Worm (Caenorhabditis elegans) whole organism, L1 larva: ENCODE results near the gene C04A11.2.

Experiments used
- C04F5.9 ChIP-seq: sonication (generic microtip); optimal IDR thresholded peaks from 2 replicates; lab custom pipeline; 2016; ENCODE audit warnings: missing genetic modification characterization, missing compliant biosample characterization
- C16A3.4 ChIP-seq: fragments of 150-350 bp; optimal IDR thresholded peaks from 2 replicates; lab custom pipeline; 2014; ENCODE audit warnings: missing biosample characterization, missing genetic modification characterization
- C34B4.2 ChIP-seq: sonication (generic microtip); optimal IDR thresholded peaks from 2 replicates; lab custom pipeline; 2017; ENCODE audit warnings: mild to moderate bottlenecking, missing genetic modification characterization, missing compliant biosample characterization
- F16B12.6 ChIP-seq: fragments of 150-350 bp; optimal IDR thresholded peaks from 2 replicates; lab custom pipeline; 2014; ENCODE audit warnings: missing biosample characterization, missing genetic modification characterization
- aly-2 ChIP-seq: fragments of 150-350 bp; optimal IDR thresholded peaks from 2 replicates; lab custom pipeline; 2014; ENCODE audit warnings: missing biosample characterization, missing genetic modification characterization
- ceh-63 ChIP-seq: fragments of 200-800 bp; sonication (Bioruptor generic); optimal IDR thresholded peaks from 2 replicates; lab custom pipeline; 2018; ENCODE audit warnings: mild to moderate bottlenecking, missing genetic modification characterization, missing compliant biosample characterization
- ceh-8 ChIP-seq: fragments of 200-800 bp; sonication (Bioruptor generic); optimal IDR thresholded peaks from 2 replicates; lab custom pipeline; 2018; ENCODE audit warnings: mild to moderate bottlenecking, missing genetic modification characterization, moderate library complexity, missing compliant biosample characterization
- ceh-82 ChIP-seq, 3 experiments: fragments of 150-350 bp in 1 of 3; sonication (generic microtip) in 2 of 3; optimal IDR thresholded peaks; 2 replicates each; lab custom pipeline; 2014 to 2017; ENCODE audit warnings: missing biosample characterization in 3 of 3, missing genetic modification characterization in 3 of 3
- ceh-90 ChIP-seq: sonication (generic microtip); optimal IDR thresholded peaks from 2 replicates; lab custom pipeline; 2016; ENCODE audit warnings: missing genetic modification characterization, missing compliant biosample characterization
- efl-1 ChIP-seq, 4 experiments: fragments of 150-350 bp; optimal IDR thresholded peaks in 3 of 4; peaks in 1 of 4; 1 replicate in 1 of 4; 2 replicates in 3 of 4; lab custom pipeline; 2014; ENCODE audit warnings: missing biosample characterization in 2 of 4, missing genetic modification characterization in 2 of 4, missing genetic modification reagents in 2 of 4
- egl-13 ChIP-seq: sonication (generic microtip); optimal IDR thresholded peaks from 2 replicates; lab custom pipeline; 2016; ENCODE audit warnings: missing genotype, missing genetic modification reagents, missing genetic modification characterization, missing compliant biosample characterization
- egl-27 ChIP-seq, 2 experiments: fragments of 150-350 bp in 1 of 2; sonication (generic microtip); optimal IDR thresholded peaks; 3 replicates each; lab custom pipeline; 2017 to 2018; ENCODE audit warnings: missing biosample characterization in 2 of 2, missing genetic modification characterization in 2 of 2, missing genetic modification reagents in 2 of 2
- elt-2 ChIP-seq: sonication (generic microtip); optimal IDR thresholded peaks from 2 replicates; lab custom pipeline; 2016; ENCODE audit warnings: missing genetic modification characterization, mild to moderate bottlenecking, inconsistent platforms, missing compliant biosample characterization, missing genetic modification reagents
- ets-5 ChIP-seq: fragments of 200-800 bp; sonication (Bioruptor generic); IDR thresholded peaks from 2 replicates; pipeline ENCODE4 v1.3.6; 2022; ENCODE audit warnings: missing genetic modification characterization, missing compliant biosample characterization
- fkh-4 ChIP-seq: sonication (generic microtip); optimal IDR thresholded peaks from 2 replicates; lab custom pipeline; 2016; ENCODE audit warnings: missing compliant biosample characterization, missing genetic modification characterization, borderline replicate concordance
- fos-1 ChIP-seq: fragments of 150-350 bp; optimal IDR thresholded peaks from 2 replicates; lab custom pipeline; 2014; ENCODE audit warnings: missing biosample characterization, missing genetic modification characterization
- hpl-2 ChIP-seq: fragments of 150-350 bp; optimal IDR thresholded peaks from 2 replicates; lab custom pipeline; 2014; ENCODE audit warnings: missing biosample characterization, missing genetic modification reagents, missing genetic modification characterization
- irx-1 ChIP-seq: sonication (generic microtip); optimal IDR thresholded peaks from 2 replicates; lab custom pipeline; 2016; ENCODE audit warnings: missing genetic modification characterization, missing compliant biosample characterization
- lin-13 ChIP-seq: fragments of 150-350 bp; optimal IDR thresholded peaks from 2 replicates; lab custom pipeline; 2014; ENCODE audit warnings: missing biosample characterization, missing genetic modification reagents, missing genetic modification characterization
- lin-14 ChIP-seq: fragments of 200-800 bp; sonication (Bioruptor generic); optimal IDR thresholded peaks from 2 replicates; lab custom pipeline; 2018; ENCODE audit warnings: mild to moderate bottlenecking, missing genetic modification characterization, moderate library complexity, missing compliant biosample characterization
- lin-35 ChIP-seq, 2 experiments: fragments of 150-350 bp; optimal IDR thresholded peaks; 2 replicates each; lab custom pipeline; 2014; ENCODE audit warnings: missing biosample characterization in 2 of 2, missing genetic modification characterization in 2 of 2, missing genetic modification reagents in 2 of 2
- lin-39 ChIP-seq: fragments of 150-350 bp; optimal IDR thresholded peaks from 2 replicates; lab custom pipeline; 2014; ENCODE audit warnings: missing biosample characterization, missing genetic modification reagents, missing genetic modification characterization
- lsy-2 ChIP-seq, 2 experiments: fragments of 150-350 bp; optimal IDR thresholded peaks; 2 replicates each; lab custom pipeline; 2014; ENCODE audit warnings: missing biosample characterization in 2 of 2, missing genetic modification characterization in 2 of 2
- mab-9 ChIP-seq: fragments of 200-800 bp; sonication (Bioruptor generic); IDR thresholded peaks from 2 replicates; pipeline ENCODE4 v1.3.6; 2022; ENCODE audit warnings: missing genetic modification reagents, missing genetic modification characterization, missing compliant biosample characterization
- mdl-1 ChIP-seq, 2 experiments: fragments of 150-350 bp; optimal IDR thresholded peaks; 2 replicates each; lab custom pipeline; 2014 to 2017; ENCODE audit warnings: missing biosample characterization in 2 of 2, missing genetic modification characterization in 2 of 2, inconsistent platforms in 1 of 2
- mef-2 ChIP-seq: fragments of 150-350 bp; optimal IDR thresholded peaks from 2 replicates; lab custom pipeline; 2014; ENCODE audit warnings: missing biosample characterization, missing genetic modification characterization
- mep-1 ChIP-seq: fragments of 150-350 bp; optimal IDR thresholded peaks from 2 replicates; lab custom pipeline; 2014; ENCODE audit warnings: missing biosample characterization, missing genetic modification characterization
- nhr-19 ChIP-seq: fragments of 200-800 bp; sonication (Bioruptor generic); conservative IDR thresholded peaks from 2 replicates; pipeline ENCODE4 v1.3.6; 2022; ENCODE audit warnings: missing genetic modification characterization, missing compliant biosample characterization
- nhr-20 ChIP-seq: sonication (generic microtip); optimal IDR thresholded peaks from 2 replicates; lab custom pipeline; 2016; ENCODE audit warnings: mild to moderate bottlenecking, missing genetic modification characterization, missing compliant biosample characterization
- nhr-47 ChIP-seq: sonication (generic microtip); optimal IDR thresholded peaks from 2 replicates; lab custom pipeline; 2016; ENCODE audit warnings: mild to moderate bottlenecking, missing genetic modification characterization, moderate library complexity, missing compliant biosample characterization
- nhr-71 ChIP-seq: sonication (generic microtip); optimal IDR thresholded peaks from 2 replicates; lab custom pipeline; 2016; ENCODE audit warnings: mild to moderate bottlenecking, missing genetic modification characterization, moderate library complexity, missing compliant biosample characterization
- nhr-76 ChIP-seq: sonication (generic microtip); optimal IDR thresholded peaks from 2 replicates; lab custom pipeline; 2017; ENCODE audit warnings: missing biosample characterization, missing genetic modification characterization
- nhr-77 ChIP-seq: fragments of 150-350 bp; optimal IDR thresholded peaks from 2 replicates; lab custom pipeline; 2014; ENCODE audit warnings: missing biosample characterization, missing genetic modification characterization
- nhr-84 ChIP-seq: sonication (generic microtip); optimal IDR thresholded peaks from 2 replicates; lab custom pipeline; 2017; ENCODE audit warnings: missing biosample characterization, missing genetic modification characterization
- nhr-85 ChIP-seq: sonication (generic microtip); peaks from one replicate; lab custom pipeline; 2016; ENCODE audit warnings: missing genetic modification characterization, inconsistent platforms, missing compliant biosample characterization
- nhr-90 ChIP-seq: sonication (generic microtip); optimal IDR thresholded peaks from 2 replicates; lab custom pipeline; 2016; ENCODE audit warnings: mild to moderate bottlenecking, missing genetic modification characterization, missing compliant biosample characterization; ENCODE audit not compliant: poor library complexity
- pax-3 ChIP-seq: fragments of 200-800 bp; sonication (Bioruptor generic); optimal IDR thresholded peaks from 2 replicates; lab custom pipeline; 2018; ENCODE audit warnings: mild to moderate bottlenecking, missing genetic modification characterization, moderate library complexity, missing compliant biosample characterization
- rnt-1 ChIP-seq: sonication (generic microtip); optimal IDR thresholded peaks from 2 replicates; lab custom pipeline; 2016; ENCODE audit warnings: mild to moderate bottlenecking, missing genetic modification characterization, moderate library complexity, missing compliant biosample characterization
- snpc-4 ChIP-seq: fragments of 150-350 bp; optimal IDR thresholded peaks from 2 replicates; lab custom pipeline; 2014; ENCODE audit warnings: missing biosample characterization, missing genetic modification characterization
- snu-23 ChIP-seq: sonication (generic microtip); optimal IDR thresholded peaks from 2 replicates; lab custom pipeline; 2016; ENCODE audit warnings: missing genetic modification characterization, missing compliant biosample characterization
- sox-4 ChIP-seq: sonication (generic microtip); optimal IDR thresholded peaks from 2 replicates; lab custom pipeline; 2016; ENCODE audit warnings: missing genetic modification characterization, missing compliant biosample characterization
- swsn-7 ChIP-seq: sonication (generic microtip); optimal IDR thresholded peaks from 2 replicates; lab custom pipeline; 2016; ENCODE audit warnings: missing genetic modification characterization, missing compliant biosample characterization
- tbx-2 ChIP-seq: sonication (generic microtip); optimal IDR thresholded peaks from 2 replicates; lab custom pipeline; 2016; ENCODE audit warnings: missing genetic modification characterization, missing compliant biosample characterization
- unc-86 ChIP-seq: sonication (generic microtip); optimal IDR thresholded peaks from 2 replicates; lab custom pipeline; 2016; ENCODE audit warnings: missing genetic modification characterization, missing compliant biosample characterization
- unc-98 ChIP-seq: fragments of 200-800 bp; sonication (Bioruptor generic); IDR thresholded peaks from 2 replicates; pipeline ENCODE4 v1.3.6; 2022; ENCODE audit warnings: missing genetic modification characterization, missing compliant biosample characterization
- vab-15 ChIP-seq: sonication (generic microtip); optimal IDR thresholded peaks from 2 replicates; lab custom pipeline; 2017; ENCODE audit warnings: missing genotype, mild to moderate bottlenecking, missing genetic modification characterization, missing compliant biosample characterization
- zag-1 ChIP-seq: fragments of 150-350 bp; optimal IDR thresholded peaks from 2 replicates; lab custom pipeline; 2014; ENCODE audit warnings: missing biosample characterization, missing genetic modification characterization

Gene C04A11.2

ce11 chrX:13716313-13716712, 47.7 kb upstream of the C04A11.2 start (continued):
- TF ChIP-seq lin-13: no peak
- TF ChIP-seq swsn-7 (tag; lab: Kevin White, UChicago): peak; percentile 36
- no peak for TF ChIP-seq ets-5 (GFP tag; lab: Robert Waterston, UW)
- no peak for TF ChIP-seq ceh-82 (tag; optimal IDR thresholded peaks at IDR 0.05; lab: Kevin White, UChicago)
- TF ChIP-seq mab-9: no peak
- no peak for TF ChIP-seq pax-3 (tag; lab: Kevin White, UChicago)
- peak; percentile 29 for TF ChIP-seq tbx-2
- no peak for TF ChIP-seq efl-1 (optimal IDR thresholded peaks at IDR 0.05; lab: Kevin White, UChicago)
- TF ChIP-seq efl-1 (GFP tag; optimal IDR thresholded peaks at IDR 0.05 in 1 of 2; lab: Kevin White, UChicago): no peak
- no peak for TF ChIP-seq lin-39
- TF ChIP-seq C16A3.4: peak; percentile 36
- no peak for TF ChIP-seq sox-4 (tag; lab: Kevin White, UChicago)
- no peak for TF ChIP-seq nhr-84 (tag; lab: Kevin White, UChicago)
- no peak for TF ChIP-seq fkh-4 (tag; lab: Kevin White, UChicago)
- TF ChIP-seq vab-15 (tag; lab: Kevin White, UChicago): no peak
- TF ChIP-seq unc-98 (GFP tag; lab: Robert Waterston, UW): no peak
- no peak for TF ChIP-seq lin-14 (GFP tag; lab: Kevin White, UChicago)
- TF ChIP-seq nhr-20 (tag; lab: Kevin White, UChicago): peak; percentile 67
- no peak for TF ChIP-seq mep-1 (tag; lab: Kevin White, UChicago)
- no peak for TF ChIP-seq irx-1
- no peak for TF ChIP-seq hpl-2 (GFP tag; lab: Kevin White, UChicago)
- no peak for TF ChIP-seq C34B4.2 (tag; lab: Kevin White, UChicago)
- no peak for TF ChIP-seq ceh-63 (GFP tag; lab: Kevin White, UChicago)
- TF ChIP-seq egl-13: no peak
- TF ChIP-seq egl-27 (tag; optimal IDR thresholded peaks at IDR 0.05; lab: Kevin White, UChicago): no peak
- TF ChIP-seq unc-86 (tag; lab: Kevin White, UChicago): no peak
- no peak for TF ChIP-seq aly-2 (tag; lab: Kevin White, UChicago)
- TF ChIP-seq F16B12.6 (tag; lab: Kevin White, UChicago): no peak
- no peak for TF ChIP-seq ceh-8
- TF ChIP-seq C04F5.9 (tag; lab: Kevin White, UChicago): no peak
- peak; percentile 14 for TF ChIP-seq snpc-4 (tag; lab: Kevin White, UChicago)
- no peak for TF ChIP-seq fos-1 (tag; lab: Kevin White, UChicago)
- TF ChIP-seq nhr-90: peak; percentile 51
- TF ChIP-seq ceh-90 (tag; lab: Kevin White, UChicago): no peak
- no peak for TF ChIP-seq mef-2 (tag; lab: Kevin White, UChicago)
- TF ChIP-seq mdl-1 (tag; optimal IDR thresholded peaks at IDR 0.05; lab: Kevin White, UChicago): peak in 1 of 2 experiments; percentile 41
- TF ChIP-seq zag-1: no peak

- TF ChIP-seq tbx-2 (peak; percentile 9), nhr-85 (peak; percentile 60), rnt-1 (tag; lab: Kevin White, UChicago) (peak; percentile 41), mdl-1 (tag; optimal IDR thresholded peaks at IDR 0.05; lab: Kevin White, UChicago) (peak in 1 of 2 experiments; percentile 37), nhr-77 (no peak), ceh-82 (tag; optimal IDR thresholded peaks at IDR 0.05; lab: Kevin White, UChicago) (no peak), nhr-76 (tag; lab: Kevin White, UChicago) (no peak), nhr-19 (GFP tag; lab: Robert Waterston, UW) (peak; percentile 62), lin-35 (GFP tag; optimal IDR thresholded peaks at IDR 0.05; lab: Kevin White, UChicago) (peak in 1 of 2 experiments; percentile 51), aly-2 (tag; lab: Kevin White, UChicago) (no peak), lsy-2 (tag; optimal IDR thresholded peaks at IDR 0.05; lab: Kevin White, UChicago) (peak in 1 of 2 experiments; percentile 14), snu-23 (GFP tag; lab: Kevin White, UChicago) (peak; percentile 32), nhr-20 (tag; lab: Kevin White, UChicago) (peak; percentile 56), elt-2 (tag; lab: Kevin White, UChicago) (peak; percentile 33), efl-1 (optimal IDR thresholded peaks at IDR 0.05; lab: Kevin White, UChicago) (no peak), efl-1 (GFP tag; optimal IDR thresholded peaks at IDR 0.05 in 1 of 2; lab: Kevin White, UChicago) (peak in 1 of 2 experiments; percentile 64), nhr-47 (peak; percentile 41), nhr-71 (tag; lab: Kevin White, UChicago) (peak; percentile 68), C16A3.4 (peak; percentile 14), nhr-90 (peak; percentile 25)
Measured at ce11 chrX:13714710-13715109, 46.1 kb upstream of the C04A11.2 start.
